Worm (Caenorhabditis elegans): ENCODE results near the gene srj-49.

The srj-49 gene

DNA sequence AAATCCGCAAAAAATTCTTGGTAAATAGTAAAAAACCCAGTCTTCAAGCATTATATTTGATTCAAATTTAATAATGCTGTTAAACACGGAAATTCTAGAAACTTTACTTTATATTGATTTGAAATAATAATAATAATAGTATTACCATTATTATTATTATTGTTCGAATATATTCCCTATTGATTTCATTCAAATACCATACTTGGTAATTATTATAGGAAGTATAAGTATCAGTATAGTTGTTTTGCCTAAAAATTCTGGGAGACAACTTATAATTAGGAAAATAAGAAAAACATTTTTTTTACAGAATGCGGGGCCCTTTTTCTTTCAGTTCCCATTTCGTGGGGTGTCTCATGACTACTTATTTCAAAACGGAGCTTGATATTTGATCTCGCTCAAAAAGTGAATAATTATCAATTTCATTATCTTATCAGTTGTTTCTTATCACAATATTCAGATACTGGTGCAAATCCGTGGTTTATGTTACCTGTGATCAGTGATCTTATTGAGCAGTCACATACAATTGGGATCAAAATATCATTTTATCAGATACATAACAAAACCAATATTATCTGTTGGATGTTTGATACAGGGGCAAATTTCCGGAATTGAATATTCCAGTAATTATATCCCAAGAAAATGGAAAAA lies at the start of gene srj-49:
Gene srj-49, minus strand, starts transcription at position 51 of the 648 bp plus-strand sequence.
- TF ChIP-seq ceh-100 (GFP tag; IDR thresholded peaks at IDR 0.05) = no peak

DNA sequence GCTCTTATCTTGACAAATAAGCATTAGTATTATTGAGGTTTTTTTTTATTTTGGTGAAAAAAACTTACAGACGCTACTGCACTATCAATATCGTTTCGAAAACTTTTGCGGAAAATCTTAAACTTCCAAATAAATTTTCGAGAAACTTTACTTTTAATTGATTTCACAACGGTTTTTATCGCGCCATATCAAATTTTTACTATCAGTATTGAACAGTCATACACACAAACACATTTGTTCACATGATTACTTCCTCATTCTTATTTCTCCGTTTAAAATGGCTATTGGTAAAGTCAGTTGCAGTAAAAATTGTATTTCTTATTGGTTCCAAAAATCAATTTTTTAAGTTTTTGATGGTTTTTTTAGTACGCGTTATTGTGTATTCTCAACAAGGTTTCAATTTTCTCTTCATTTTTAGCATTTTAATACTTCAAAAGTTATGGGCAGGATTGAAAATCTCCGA lies 48.1 kb upstream of the srj-49 start, which contains the start of gene pals-32:
Gene pals-32, plus strand, starts transcription at position 413 of the 463 bp plus-strand sequence.
- no peak for TF ChIP-seq B0019.2 (GFP tag; conservative IDR thresholded peaks at IDR 0.05)
- no peak for TF ChIP-seq unc-130 (GFP tag; optimal IDR thresholded peaks at IDR 0.05)
- no peak for TF ChIP-seq lsl-1 (GFP tag; optimal IDR thresholded peaks at IDR 0.05)
- no peak for TF ChIP-seq snpc-4 (GFP tag; optimal IDR thresholded peaks at IDR 0.05)
- no peak for TF ChIP-seq snpc-4 (tag; optimal IDR thresholded peaks at IDR 0.05)
- no peak for TF ChIP-seq ztf-26 (tag; optimal IDR thresholded peaks at IDR 0.05)
- TF ChIP-seq tbx-9 (tag; optimal IDR thresholded peaks at IDR 0.05; ENCODE audit: borderline replicate concordance) = no peak
- TF ChIP-seq ceh-40 (GFP tag; IDR thresholded peaks at IDR 0.05) = no peak

- TF ChIP-seq attf-5 (GFP tag; optimal IDR thresholded peaks at IDR 0.05) = no peak
- TF ChIP-seq xnd-1 (tag; optimal IDR thresholded peaks at IDR 0.05) = no peak
- no peak for TF ChIP-seq lsy-27 (tag; optimal IDR thresholded peaks at IDR 0.05; ENCODE audit: borderline replicate concordance, insufficient read depth)
- no peak for TF ChIP-seq C06A6.2 (GFP tag; conservative IDR thresholded peaks at IDR 0.05)
- no peak for TF ChIP-seq nfya-2 (GFP tag; IDR thresholded peaks at IDR 0.05)
- TF ChIP-seq nhr-80 (tag; optimal IDR thresholded peaks at IDR 0.05) = no peak
- no peak for TF ChIP-seq ceh-40 (GFP tag; IDR thresholded peaks at IDR 0.05)
- no peak for TF ChIP-seq madf-3 (GFP tag; IDR thresholded peaks at IDR 0.05)
- TF ChIP-seq lag-1 (GFP tag; IDR thresholded peaks at IDR 0.05) = no peak
- no peak for TF ChIP-seq snpc-4 (GFP tag; optimal IDR thresholded peaks at IDR 0.05)
- TF ChIP-seq snpc-4 (tag; optimal IDR thresholded peaks at IDR 0.05) = no peak
- no peak for TF ChIP-seq efl-1 (GFP tag; optimal IDR thresholded peaks at IDR 0.05)
- no peak for TF ChIP-seq akir-1 (GFP tag; optimal IDR thresholded peaks at IDR 0.05)
- TF ChIP-seq mel-28 (tag; optimal IDR thresholded peaks at IDR 0.05; ENCODE audit: borderline replicate concordance) = no peak
- TF ChIP-seq repo-1 (tag; optimal IDR thresholded peaks at IDR 0.05) = no peak
- TF ChIP-seq hmg-20 (GFP tag; IDR thresholded peaks at IDR 0.05) = no peak
- no peak for TF ChIP-seq attf-6 (GFP tag; IDR thresholded peaks at IDR 0.05)
- TF ChIP-seq egrh-3 (GFP tag; IDR thresholded peaks at IDR 0.05) = no peak
- no peak for TF ChIP-seq let-607 (tag; optimal IDR thresholded peaks at IDR 0.05)
Observed at ce11 chrV:2892976-2893375, 44.8 kb upstream of the srj-49 start, which contains the start of gene srh-127. TSS of gene srh-127 (plus strand) at chrV:2893276.

- TF ChIP-seq snpc-1.3 (tag; optimal IDR thresholded peaks at IDR 0.05; ENCODE audit: insufficient read depth) (no peak), somi-1 (GFP tag; optimal IDR thresholded peaks at IDR 0.05) (no peak), rpc-1 (optimal IDR thresholded peaks at IDR 0.05) (no peak), rpc-1 (tag; optimal IDR thresholded peaks at IDR 0.05) (no peak), F23B12.7 (tag; optimal IDR thresholded peaks at IDR 0.05; ENCODE audit: insufficient read depth) (no peak), cebp-1 (GFP tag; IDR thresholded peaks at IDR 0.05) (no peak), cebp-1 (tag; optimal IDR thresholded peaks at IDR 0.05) (no peak), ekl-4 (GFP tag; IDR thresholded peaks at IDR 0.05) (no peak), nhr-120 (GFP tag; IDR thresholded peaks at IDR 0.05) (no peak), C17E4.6 (GFP tag; IDR thresholded peaks at IDR 0.05) (no peak), F33H1.4 (GFP tag; IDR thresholded peaks at IDR 0.05) (no peak), madf-3 (GFP tag; IDR thresholded peaks at IDR 0.05) (no peak), unc-62 (GFP tag; optimal IDR thresholded peaks at IDR 0.05) (no peak), hsf-1 (GFP tag; IDR thresholded peaks at IDR 0.05) (no peak), aptf-2 (GFP tag; conservative IDR thresholded peaks at IDR 0.05) (no peak)
Observed at ce11 chrV:2891927-2892326, 43.8 kb upstream of the srj-49 start, which contains the start of gene F37B4.15. TSS of gene F37B4.15 (plus strand) at chrV:2892227.
